Worm (Caenorhabditis elegans) whole organism, L3 larva: ENCODE results near the gene zip-11.
A peak's percentile ranks its signal among the peaks of the same experiment; 100 is the strongest.
"Not testable (repeated sequence)": the region's sequence is repeated elsewhere in the genome, so short reads cannot be mapped to it uniquely, and the experiment has no call there.

Experiments
- R02D3.7 ChIP-seq: fragments of 150-350 bp; optimal IDR thresholded peaks from 2 replicates; lab custom pipeline; 2014; ENCODE audit warnings: missing biosample characterization, missing genetic modification characterization
- ZK546.5 ChIP-seq: sonication (generic microtip); optimal IDR thresholded peaks from 2 replicates; lab custom pipeline; 2017; ENCODE audit warnings: missing biosample characterization, missing genetic modification characterization
- aly-2 ChIP-seq: fragments of 150-350 bp; optimal IDR thresholded peaks from 2 replicates; lab custom pipeline; 2014; ENCODE audit warnings: missing biosample characterization, missing genetic modification characterization
- ama-1 ChIP-seq: fragments of 150-350 bp; optimal IDR thresholded peaks from 2 replicates; lab custom pipeline; 2018
- ceh-16 ChIP-seq: sonication (generic microtip); optimal IDR thresholded peaks from 2 replicates; lab custom pipeline; 2017; ENCODE audit warnings: missing biosample characterization, missing genetic modification characterization
- ceh-28 ChIP-seq: fragments of 150-350 bp; optimal IDR thresholded peaks from 2 replicates; lab custom pipeline; 2014; ENCODE audit warnings: missing biosample characterization, missing genetic modification reagents, missing genetic modification characterization
- ceh-82 ChIP-seq: fragments of 150-350 bp; optimal IDR thresholded peaks from 2 replicates; lab custom pipeline; 2014; ENCODE audit warnings: missing biosample characterization, missing genetic modification characterization
- ceh-9 ChIP-seq: sonication (generic microtip); optimal IDR thresholded peaks from 2 replicates; lab custom pipeline; 2018; ENCODE audit warnings: missing biosample characterization, missing genetic modification characterization
- egl-5 ChIP-seq: fragments of 150-350 bp; optimal IDR thresholded peaks from 2 replicates; lab custom pipeline; 2017; ENCODE audit warnings: missing biosample characterization, missing genetic modification reagents, missing genetic modification characterization, inconsistent platforms
- elt-2 ChIP-seq: sonication (generic microtip); optimal IDR thresholded peaks from 2 replicates; lab custom pipeline; 2016; ENCODE audit warnings: missing genetic modification reagents, mild to moderate bottlenecking, missing genetic modification characterization, missing compliant biosample characterization
- eor-1 ChIP-seq, 2 experiments: fragments of 150-350 bp; optimal IDR thresholded peaks; 2 replicates each; lab custom pipeline; 2014 to 2018; ENCODE audit warnings: missing biosample characterization in 2 of 2, missing genetic modification characterization in 2 of 2
- fkh-2 ChIP-seq: fragments of 150-350 bp; optimal IDR thresholded peaks from 2 replicates; lab custom pipeline; 2014; ENCODE audit warnings: missing biosample characterization, missing genetic modification reagents, missing genetic modification characterization
- lin-15B ChIP-seq: fragments of 150-350 bp; optimal IDR thresholded peaks from 2 replicates; lab custom pipeline; 2014; ENCODE audit warnings: missing biosample characterization, missing genetic modification characterization
- lin-39 ChIP-seq: fragments of 150-350 bp; optimal IDR thresholded peaks from 2 replicates; lab custom pipeline; 2018; ENCODE audit warnings: missing biosample characterization, missing genetic modification reagents, missing genetic modification characterization
- lsy-12 ChIP-seq: sonication (generic microtip); optimal IDR thresholded peaks from 2 replicates; lab custom pipeline; 2016; ENCODE audit warnings: mild to moderate bottlenecking, missing genetic modification characterization, missing compliant biosample characterization
- mml-1 ChIP-seq: fragments of 150-350 bp; sonication (generic microtip); optimal IDR thresholded peaks from 3 replicates; lab custom pipeline; 2014; ENCODE audit warnings: missing biosample characterization, missing genetic modification characterization
- nfya-1 ChIP-seq: sonication (generic microtip); optimal IDR thresholded peaks from 2 replicates; lab custom pipeline; 2017; ENCODE audit warnings: missing genetic modification characterization, mild to moderate bottlenecking, missing compliant biosample characterization, antibody characterized with exemption, moderate library complexity; ENCODE audit not compliant: insufficient read depth
- nhr-11 ChIP-seq: fragments of 150-350 bp; optimal IDR thresholded peaks from 2 replicates; lab custom pipeline; 2014; ENCODE audit warnings: missing biosample characterization, missing genetic modification characterization
- nhr-23 ChIP-seq: fragments of 150-350 bp; optimal IDR thresholded peaks from 2 replicates; lab custom pipeline; 2014; ENCODE audit warnings: missing biosample characterization, missing genetic modification reagents, missing genetic modification characterization
- nhr-237 ChIP-seq: fragments of 150-350 bp; optimal IDR thresholded peaks from 2 replicates; lab custom pipeline; 2014; ENCODE audit warnings: missing biosample characterization, missing genetic modification characterization
- nhr-25 ChIP-seq: sonication (generic microtip); optimal IDR thresholded peaks from 2 replicates; lab custom pipeline; 2017; ENCODE audit warnings: missing biosample characterization, missing genetic modification characterization
- nhr-28 ChIP-seq: fragments of 150-350 bp; optimal IDR thresholded peaks from 2 replicates; lab custom pipeline; 2014; ENCODE audit warnings: missing biosample characterization, missing genetic modification characterization
- nhr-43 ChIP-seq: sonication (generic microtip); optimal IDR thresholded peaks from 2 replicates; lab custom pipeline; 2016; ENCODE audit warnings: mild to moderate bottlenecking, missing genetic modification characterization, missing compliant biosample characterization; ENCODE audit not compliant: poor library complexity, severe bottlenecking
- nhr-77 ChIP-seq: fragments of 150-350 bp; optimal IDR thresholded peaks from 2 replicates; lab custom pipeline; 2014; ENCODE audit warnings: missing biosample characterization, missing genetic modification characterization
- pha-4 ChIP-seq: fragments of 150-350 bp; optimal IDR thresholded peaks from 2 replicates; lab custom pipeline; 2014; ENCODE audit warnings: missing biosample characterization, missing genetic modification reagents, missing genetic modification characterization
- pqm-1 ChIP-seq: fragments of 150-350 bp; optimal IDR thresholded peaks from 2 replicates; lab custom pipeline; 2017; ENCODE audit warnings: missing biosample characterization, missing genetic modification characterization, inconsistent platforms
- sea-2 ChIP-seq: fragments of 150-350 bp; sonication (generic microtip); optimal IDR thresholded peaks from 4 replicates; lab custom pipeline; 2014; ENCODE audit warnings: missing biosample characterization, missing genetic modification reagents, missing genetic modification characterization
- skn-1 ChIP-seq: fragments of 150-350 bp; optimal IDR thresholded peaks from 2 replicates; lab custom pipeline; 2014; ENCODE audit warnings: missing biosample characterization, missing genetic modification characterization
- snpc-4 ChIP-seq: fragments of 150-350 bp; optimal IDR thresholded peaks from 2 replicates; lab custom pipeline; 2014; ENCODE audit warnings: missing biosample characterization, missing genetic modification characterization
- tbx-2 ChIP-seq: sonication (generic microtip); optimal IDR thresholded peaks from 2 replicates; lab custom pipeline; 2016; ENCODE audit warnings: mild to moderate bottlenecking, missing genetic modification characterization, missing compliant biosample characterization
- unc-62 ChIP-seq: fragments of 150-350 bp; sonication (generic microtip); optimal IDR thresholded peaks from 4 replicates; lab custom pipeline; 2014; ENCODE audit warnings: missing biosample characterization, missing genetic modification reagents, missing genetic modification characterization
- ztf-11 ChIP-seq: fragments of 150-350 bp; optimal IDR thresholded peaks from 2 replicates; lab custom pipeline; 2014; ENCODE audit warnings: missing biosample characterization, missing genetic modification characterization

Gene zip-11

DNA sequence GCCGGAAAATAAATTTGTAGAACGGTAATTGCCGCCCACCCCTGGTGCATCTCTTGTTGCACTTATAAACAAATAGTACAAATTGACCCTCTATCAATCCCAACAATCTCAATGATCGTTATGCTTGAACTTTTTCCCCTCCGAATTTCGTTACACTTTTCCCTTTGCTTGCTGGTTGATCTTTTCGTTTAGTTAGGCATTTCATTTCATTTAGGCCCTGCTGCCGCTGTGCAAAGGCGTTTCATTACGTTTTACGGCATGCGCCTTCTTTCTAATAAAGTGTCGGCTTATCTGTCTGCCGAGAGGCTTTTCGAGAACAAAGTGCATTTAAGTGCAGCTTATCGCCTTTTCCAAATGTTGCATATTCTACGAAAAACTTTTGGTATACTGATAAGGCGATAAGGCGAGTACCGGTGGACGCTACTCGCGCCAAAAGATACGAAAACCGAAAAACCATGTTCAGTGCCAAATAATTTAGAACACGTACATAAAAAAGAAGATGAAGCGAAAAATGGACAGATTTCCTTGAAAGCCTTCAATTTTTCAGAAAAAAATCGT lies 335 bp upstream of the zip-11 start:
- no peak for TF ChIP-seq mml-1 (tag; lab: Kevin White, UChicago)
- no peak for TF ChIP-seq ZK546.5 (tag; lab: Kevin White, UChicago)
- peak; percentile 92 for TF ChIP-seq pqm-1 (tag; lab: Kevin White, UChicago)
- TF ChIP-seq nhr-11 (tag; lab: Kevin White, UChicago): no peak
- TF ChIP-seq lin-39 (tag; lab: Kevin White, UChicago): no peak
- peak; percentile 91 for TF ChIP-seq elt-2 (tag; lab: Kevin White, UChicago)
- TF ChIP-seq ceh-82 (tag; lab: Kevin White, UChicago): no peak
- TF ChIP-seq snpc-4 (tag; lab: Kevin White, UChicago): no peak
- no peak for TF ChIP-seq fkh-2 (tag; lab: Kevin White, UChicago)
- TF ChIP-seq ztf-11: no peak
- TF ChIP-seq ceh-28: no peak
- TF ChIP-seq, all 47 proteins: peak for 2

ce11 chrIV:3313311-3313710 lies 2.2 kb downstream of the zip-11 start:
- TF ChIP-seq elt-2 (tag; lab: Kevin White, UChicago) (peak; percentile 62), nhr-43 (tag; lab: Kevin White, UChicago) (peak; percentile 83), nhr-25 (tag; lab: Kevin White, UChicago) (peak; percentile 31), nfya-1 (tag; lab: Kevin White, UChicago) (peak; percentile 40), lsy-12 (tag; lab: Kevin White, UChicago) (peak; percentile 55), lin-15B (tag; lab: Kevin White, UChicago) (peak; percentile 50), R02D3.7 (tag; lab: Kevin White, UChicago) (peak; percentile 6), nhr-23 (peak; percentile 25), tbx-2 (tag; lab: Kevin White, UChicago) (peak; percentile 20)

DNA sequence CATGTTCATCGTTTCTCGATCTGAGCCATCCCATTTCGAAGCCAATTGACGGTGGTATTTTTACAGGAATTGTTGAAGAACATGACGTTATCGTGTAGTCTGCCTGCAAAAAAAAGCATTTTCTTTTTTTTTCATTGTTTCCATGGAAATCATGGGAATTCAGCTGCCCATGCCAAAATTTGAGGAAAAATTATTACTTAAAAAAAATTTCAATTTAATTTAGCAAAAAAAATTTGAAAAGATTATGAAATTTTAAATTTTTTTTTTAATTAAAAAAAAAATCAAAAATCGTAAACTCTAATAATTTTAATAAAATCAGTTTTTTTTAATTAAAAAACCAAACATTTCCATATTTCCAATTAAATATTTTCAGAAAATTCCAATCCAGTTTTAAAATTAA lies 20.7 kb downstream of the zip-11 start, which contains the start of gene F42A6.5:
TSS of gene F42A6.5 (minus strand) at position 101 of the 400 bp plus-strand sequence.
- not testable (repeated sequence) for TF ChIP-seq mml-1, skn-1, nhr-43 (tag; lab: Kevin White, UChicago)

- TF ChIP-seq fkh-2 (tag; lab: Kevin White, UChicago) (no peak), pqm-1 (tag; lab: Kevin White, UChicago) (no peak), nhr-25 (tag; lab: Kevin White, UChicago) (peak; percentile 31), unc-62 (GFP tag; lab: Kevin White, UChicago) (no peak), ceh-9 (tag; lab: Kevin White, UChicago) (no peak), nhr-77 (tag; lab: Kevin White, UChicago) (no peak), tbx-2 (tag; lab: Kevin White, UChicago) (no peak), ceh-28 (peak; percentile 10), aly-2 (tag; lab: Kevin White, UChicago) (peak; percentile 13), egl-5 (tag; lab: Kevin White, UChicago) (no peak), nhr-23 (peak; percentile 26), lin-39 (tag; lab: Kevin White, UChicago) (no peak), nhr-28 (tag; lab: Kevin White, UChicago) (no peak), ama-1 (peak; percentile 93), nfya-1 (tag; lab: Kevin White, UChicago) (no peak), skn-1 (tag; lab: Kevin White, UChicago) (no peak), ceh-16 (tag; lab: Kevin White, UChicago) (no peak), pha-4 (tag; lab: Kevin White, UChicago) (no peak), R02D3.7 (tag; lab: Kevin White, UChicago) (no peak), sea-2 (GFP tag; lab: Kevin White, UChicago) (no peak), snpc-4 (tag; lab: Kevin White, UChicago) (no peak), lsy-12 (tag; lab: Kevin White, UChicago) (peak; percentile 10), elt-2 (tag; lab: Kevin White, UChicago) (peak; percentile 30), nhr-237 (tag; lab: Kevin White, UChicago) (no peak), nhr-11 (tag; lab: Kevin White, UChicago) (no peak), ztf-11 (no peak), eor-1 (tag; optimal IDR thresholded peaks at IDR 0.05; lab: Kevin White, UChicago) (no peak)
These were observed 25.5 kb downstream of the zip-11 start, which contains the start of gene F42A6.6 for ce11 chrIV:3336585-3336984. F42A6.6 (minus strand) TSS chrIV:3336873.
